Worm (Caenorhabditis elegans) whole organism, L4 larva: ENCODE results near the gene gcy-6.

ENCODE experiments used
- F10B5.3 ChIP-seq: sonication (generic microtip); optimal IDR thresholded peaks from 2 replicates; lab custom pipeline; 2016; ENCODE audit warnings: mild to moderate bottlenecking, missing genetic modification characterization, missing compliant biosample characterization
- F44E2.7 ChIP-seq: fragments of 200-800 bp; sonication (Bioruptor generic); IDR thresholded peaks from 2 replicates; pipeline ENCODE4 v2.1.2; 2022; ENCODE audit warnings: missing genetic modification characterization, missing compliant biosample characterization
- Y5F2A.4 ChIP-seq: fragments of 200-800 bp; sonication (Bioruptor generic); optimal IDR thresholded peaks from 2 replicates; lab custom pipeline; 2018; ENCODE audit warnings: mild to moderate bottlenecking, missing genetic modification characterization, missing compliant biosample characterization
- Y75B8A.6 ChIP-seq: fragments of 200-800 bp; sonication (Bioruptor generic); IDR thresholded peaks from 2 replicates; pipeline ENCODE4 v1.3.6; 2022; ENCODE audit warnings: missing genetic modification reagents, missing genetic modification characterization, missing compliant biosample characterization
- ZK337.2 ChIP-seq: fragments of 200-800 bp; sonication (Bioruptor generic); IDR thresholded peaks from 2 replicates; pipeline ENCODE4 v1.3.6; 2022; ENCODE audit warnings: missing genetic modification reagents, missing genetic modification characterization, missing compliant biosample characterization
- ZK546.5 ChIP-seq, 2 experiments: sonication (generic microtip); optimal IDR thresholded peaks; 2 replicates each; lab custom pipeline; 2017; ENCODE audit warnings: missing biosample characterization in 2 of 2, missing genetic modification characterization in 2 of 2
- aha-1 ChIP-seq: fragments of 150-350 bp; peaks from one replicate; lab custom pipeline; 2014; ENCODE audit warnings: missing biosample characterization, missing genetic modification characterization
- ama-1 ChIP-seq: fragments of 150-350 bp; optimal IDR thresholded peaks from 2 replicates; lab custom pipeline; 2014; ENCODE audit warnings: inconsistent platforms, mixed read lengths
- arid-1 ChIP-seq: fragments of 200-800 bp; sonication (Bioruptor generic); conservative IDR thresholded peaks from 2 replicates; pipeline ENCODE4 v1.3.6; 2022; ENCODE audit warnings: missing genetic modification reagents, missing genetic modification characterization, missing compliant biosample characterization
- ceh-28 ChIP-seq: fragments of 150-350 bp; optimal IDR thresholded peaks from 2 replicates; lab custom pipeline; 2014; ENCODE audit warnings: missing biosample characterization, missing genetic modification reagents, missing genetic modification characterization
- ceh-32 ChIP-seq: sonication (generic microtip); optimal IDR thresholded peaks from 2 replicates; lab custom pipeline; 2016; ENCODE audit warnings: mild to moderate bottlenecking, missing genetic modification characterization, missing compliant biosample characterization; ENCODE audit not compliant: poor library complexity
- ceh-82 ChIP-seq: sonication (generic microtip); optimal IDR thresholded peaks from 2 replicates; lab custom pipeline; 2017; ENCODE audit warnings: missing biosample characterization, missing genetic modification characterization
- ces-1 ChIP-seq: fragments of 150-350 bp; sonication (generic microtip); optimal IDR thresholded peaks from 4 replicates; lab custom pipeline; 2014; ENCODE audit warnings: missing biosample characterization, missing genetic modification reagents, missing genetic modification characterization
- ctbp-1 ChIP-seq: fragments of 200-800 bp; sonication (Bioruptor generic); IDR thresholded peaks from 2 replicates; pipeline ENCODE4 v1.3.6; 2022; ENCODE audit warnings: missing genetic modification reagents, missing genetic modification characterization, missing compliant biosample characterization
- daf-16 ChIP-seq, 3 experiments: sonication (generic microtip); optimal IDR thresholded peaks; 2 replicates each; lab custom pipeline; 2016 to 2017; ENCODE audit warnings: missing genetic modification characterization in 3 of 3, missing genetic modification reagents in 3 of 3, mild to moderate bottlenecking in 2 of 3, missing compliant biosample characterization in 2 of 3, missing biosample characterization in 1 of 3, moderate library complexity in 1 of 3
- daf-19 ChIP-seq: fragments of 200-800 bp; sonication (Bioruptor generic); conservative IDR thresholded peaks from 2 replicates; pipeline ENCODE4 v1.3.6; 2022; ENCODE audit warnings: missing genetic modification characterization, missing compliant biosample characterization
- daf-8 ChIP-seq: fragments of 200-800 bp; sonication (Bioruptor generic); IDR thresholded peaks from 2 replicates; pipeline ENCODE4 v1.3.6; 2022; ENCODE audit warnings: missing genetic modification characterization, missing compliant biosample characterization
- dmd-6 ChIP-seq: fragments of 200-800 bp; sonication (Bioruptor generic); IDR thresholded peaks from 2 replicates; pipeline ENCODE4 v1.3.6; 2022; ENCODE audit warnings: missing genetic modification reagents, missing genetic modification characterization, missing compliant biosample characterization
- dmd-8 ChIP-seq: fragments of 200-800 bp; sonication (Bioruptor generic); IDR thresholded peaks from 2 replicates; pipeline ENCODE4 v1.3.6; 2022; ENCODE audit warnings: missing genetic modification characterization, missing compliant biosample characterization
- duxl-1 ChIP-seq: sonication (generic microtip); optimal IDR thresholded peaks from 2 replicates; lab custom pipeline; 2016; ENCODE audit warnings: mild to moderate bottlenecking, missing genetic modification characterization, moderate library complexity, missing compliant biosample characterization; ENCODE audit not compliant: poor library complexity
- egl-27 ChIP-seq: sonication (generic microtip); optimal IDR thresholded peaks from 3 replicates; lab custom pipeline; 2017; ENCODE audit warnings: missing biosample characterization, missing genetic modification reagents, missing genetic modification characterization
- egl-43 ChIP-seq: fragments of 200-800 bp; sonication (Bioruptor generic); IDR thresholded peaks from 2 replicates; pipeline ENCODE4 v1.3.6; 2022; ENCODE audit warnings: missing genetic modification reagents, missing genetic modification characterization, missing compliant biosample characterization
- fkh-10 ChIP-seq: fragments of 150-350 bp; optimal IDR thresholded peaks from 2 replicates; lab custom pipeline; 2014; ENCODE audit warnings: missing biosample characterization, missing genetic modification reagents, missing genetic modification characterization
- fos-1 ChIP-seq: fragments of 150-350 bp; optimal IDR thresholded peaks from 2 replicates; lab custom pipeline; 2014; ENCODE audit warnings: missing biosample characterization, missing genetic modification characterization
- gei-8 ChIP-seq: fragments of 200-800 bp; sonication (Bioruptor generic); optimal IDR thresholded peaks from 2 replicates; lab custom pipeline; 2018; ENCODE audit warnings: mild to moderate bottlenecking, missing genetic modification characterization, missing compliant biosample characterization
- hif-1 ChIP-seq, 2 experiments: sonication (generic microtip); optimal IDR thresholded peaks; 2 replicates each; lab custom pipeline; 2016 to 2017; ENCODE audit warnings: missing compliant biosample characterization in 2 of 2, missing genetic modification characterization in 2 of 2, missing genetic modification reagents in 2 of 2, missing genotype in 2 of 2, mild to moderate bottlenecking in 1 of 2
- hlh-30 ChIP-seq: sonication (generic microtip); optimal IDR thresholded peaks from 2 replicates; lab custom pipeline; 2017; ENCODE audit warnings: antibody characterized with exemption, mild to moderate bottlenecking, missing genetic modification characterization, missing compliant biosample characterization; ENCODE audit not compliant: insufficient read depth
- lim-7 ChIP-seq: fragments of 200-800 bp; sonication (Bioruptor generic); IDR thresholded peaks from 2 replicates; pipeline ENCODE4 v1.3.6; 2022; ENCODE audit warnings: missing genetic modification characterization, missing compliant biosample characterization
- lin-13 ChIP-seq: fragments of 150-350 bp; optimal IDR thresholded peaks from 2 replicates; lab custom pipeline; 2014; ENCODE audit warnings: missing biosample characterization, missing genetic modification reagents, missing genetic modification characterization
- lin-15B ChIP-seq: fragments of 150-350 bp; sonication (generic microtip); optimal IDR thresholded peaks from 3 replicates; lab custom pipeline; 2014; ENCODE audit warnings: missing biosample characterization, missing genetic modification characterization
- lin-29 ChIP-seq: fragments of 200-800 bp; sonication (Bioruptor generic); IDR thresholded peaks from 2 replicates; pipeline ENCODE4 v1.3.6; 2022; ENCODE audit warnings: missing genetic modification reagents, missing genetic modification characterization, missing compliant biosample characterization
- lin-38 ChIP-seq: fragments of 200-800 bp; sonication (Bioruptor generic); IDR thresholded peaks from 2 replicates; pipeline ENCODE4 v1.3.6; 2022; ENCODE audit warnings: missing genetic modification reagents, missing genetic modification characterization, missing compliant biosample characterization
- lir-3 ChIP-seq: sonication (generic microtip); optimal IDR thresholded peaks from 2 replicates; lab custom pipeline; 2016; ENCODE audit warnings: mild to moderate bottlenecking, missing genetic modification characterization, missing compliant biosample characterization
- madf-9 ChIP-seq: fragments of 200-800 bp; sonication (Bioruptor generic); conservative IDR thresholded peaks from 2 replicates; pipeline ENCODE4 v1.3.6; 2022; ENCODE audit warnings: missing genetic modification reagents, missing genetic modification characterization, missing compliant biosample characterization
- mep-1 ChIP-seq: fragments of 150-350 bp; sonication (generic microtip); optimal IDR thresholded peaks from 3 replicates; lab custom pipeline; 2014; ENCODE audit warnings: missing biosample characterization, missing genetic modification characterization
- mxl-2 ChIP-seq: fragments of 200-800 bp; sonication (Bioruptor generic); conservative IDR thresholded peaks from 2 replicates; pipeline ENCODE4 v1.3.6; 2022; ENCODE audit warnings: missing genetic modification reagents, missing genetic modification characterization, missing compliant biosample characterization
- mxl-3 ChIP-seq: fragments of 200-800 bp; sonication (Bioruptor generic); optimal IDR thresholded peaks from 2 replicates; lab custom pipeline; 2018; ENCODE audit warnings: mild to moderate bottlenecking, missing genetic modification characterization, missing compliant biosample characterization
- nhr-102 ChIP-seq: sonication (generic microtip); optimal IDR thresholded peaks from 2 replicates; lab custom pipeline; 2016; ENCODE audit warnings: mild to moderate bottlenecking, missing genetic modification characterization, moderate library complexity, missing compliant biosample characterization
- nhr-11 ChIP-seq: fragments of 150-350 bp; optimal IDR thresholded peaks from 2 replicates; lab custom pipeline; 2014; ENCODE audit warnings: missing biosample characterization, missing genetic modification characterization
- nhr-48 ChIP-seq: sonication (generic microtip); optimal IDR thresholded peaks from 2 replicates; lab custom pipeline; 2016; ENCODE audit warnings: mild to moderate bottlenecking, missing genetic modification characterization, missing compliant biosample characterization
- nhr-6 ChIP-seq: fragments of 150-350 bp; optimal IDR thresholded peaks from 2 replicates; lab custom pipeline; 2014; ENCODE audit warnings: missing biosample characterization, missing genetic modification characterization
- rbr-2 ChIP-seq: sonication (generic microtip); optimal IDR thresholded peaks from 2 replicates; lab custom pipeline; 2016; ENCODE audit warnings: missing genotype, missing genetic modification characterization, missing compliant biosample characterization
- sdz-12 ChIP-seq: fragments of 200-800 bp; sonication (Bioruptor generic); optimal IDR thresholded peaks from 2 replicates; lab custom pipeline; 2018; ENCODE audit warnings: mild to moderate bottlenecking, missing genetic modification characterization, missing compliant biosample characterization
- snpc-4 ChIP-seq: fragments of 150-350 bp; optimal IDR thresholded peaks from 2 replicates; lab custom pipeline; 2014; ENCODE audit warnings: missing biosample characterization, missing genetic modification characterization
- spr-3 ChIP-seq: fragments of 200-800 bp; sonication (Bioruptor generic); optimal IDR thresholded peaks from 2 replicates; lab custom pipeline; 2018; ENCODE audit warnings: mild to moderate bottlenecking, missing genetic modification characterization, missing compliant biosample characterization
- unc-39 ChIP-seq: sonication (generic microtip); optimal IDR thresholded peaks from 2 replicates; lab custom pipeline; 2017; ENCODE audit warnings: missing biosample characterization, missing genetic modification characterization
- zfp-2 ChIP-seq: sonication (generic microtip); optimal IDR thresholded peaks from 2 replicates; lab custom pipeline; 2016; ENCODE audit warnings: mild to moderate bottlenecking, missing genetic modification characterization, missing compliant biosample characterization
- zfp-3 ChIP-seq: fragments of 200-800 bp; sonication (Bioruptor generic); conservative IDR thresholded peaks from 2 replicates; pipeline ENCODE4 v1.3.6; 2022; ENCODE audit warnings: missing genetic modification reagents, missing genetic modification characterization, missing compliant biosample characterization
- zip-11 ChIP-seq: fragments of 200-800 bp; sonication (Bioruptor generic); IDR thresholded peaks from 2 replicates; pipeline ENCODE4 v1.3.6; 2022; ENCODE audit warnings: missing genetic modification characterization, missing compliant biosample characterization
- zip-2 ChIP-seq: fragments of 150-350 bp; optimal IDR thresholded peaks from 2 replicates; lab custom pipeline; 2014; ENCODE audit warnings: missing biosample characterization, missing genetic modification characterization
- ztf-11 ChIP-seq: fragments of 150-350 bp; optimal IDR thresholded peaks from 2 replicates; lab custom pipeline; 2014; ENCODE audit warnings: missing biosample characterization, missing genetic modification characterization

Gene gcy-6

DNA sequence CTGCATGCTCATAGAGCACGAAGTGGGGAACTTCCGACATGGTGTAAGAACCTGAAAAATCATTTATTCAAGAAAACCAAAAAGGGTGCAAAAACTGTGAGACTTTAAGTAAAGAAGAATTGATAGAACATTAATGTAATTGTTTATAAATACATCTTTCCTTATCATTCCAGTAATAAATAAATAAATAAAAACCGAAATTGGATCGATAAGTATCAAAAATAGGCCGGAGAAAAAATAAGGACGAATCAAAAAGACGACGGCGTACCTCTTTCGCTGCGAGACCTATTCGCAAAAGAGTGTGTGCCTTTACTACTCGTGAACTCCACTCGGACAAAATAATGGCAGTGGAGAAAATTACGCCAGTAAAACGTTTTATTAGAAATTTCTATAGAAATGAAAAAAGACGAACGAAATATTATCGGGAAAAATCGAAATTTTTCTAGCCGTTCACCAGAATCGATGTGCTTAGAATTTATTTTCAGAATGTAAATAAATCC is 39.1 kb upstream of the gcy-6 start, which contains the start of gene nol-56 (continued):
- TF ChIP-seq nhr-6 (tag; lab: Kevin White, UChicago), result peak; percentile 62
- peak in 1 of 2 experiments; percentile 4 for TF ChIP-seq daf-16 (GFP tag; optimal IDR thresholded peaks at IDR 0.05; lab: Kevin White, UChicago)
- peak; percentile 62 for TF ChIP-seq daf-16 (tag; optimal IDR thresholded peaks at IDR 0.05; lab: Kevin White, UChicago)
- no peak for TF ChIP-seq spr-3 (GFP tag; lab: Kevin White, UChicago)
- TF ChIP-seq ama-1 (lab: Kevin White, UChicago), result no peak
- no peak for TF ChIP-seq daf-19
- no peak for TF ChIP-seq egl-27
- peak; percentile 80 for TF ChIP-seq dmd-6 (GFP tag; lab: Robert Waterston, UW)
- TF ChIP-seq duxl-1 (tag; lab: Kevin White, UChicago), result peak; percentile 36
- no peak for TF ChIP-seq sdz-12 (GFP tag; lab: Kevin White, UChicago)
- no peak for TF ChIP-seq lir-3 (tag; lab: Kevin White, UChicago)
- no peak for TF ChIP-seq arid-1 (GFP tag; lab: Robert Waterston, UW)
- no peak for TF ChIP-seq egl-43
- TF ChIP-seq unc-39, result no peak
- TF ChIP-seq ztf-11 (tag; lab: Kevin White, UChicago), result no peak
- no peak for TF ChIP-seq aha-1 (tag; lab: Kevin White, UChicago)
- peak; percentile 71 for TF ChIP-seq hlh-30 (tag; lab: Kevin White, UChicago)
- TF ChIP-seq hif-1 (tag; optimal IDR thresholded peaks at IDR 0.05; lab: Kevin White, UChicago), result peak; percentile 10 to 58
- TF ChIP-seq mep-1 (tag; lab: Kevin White, UChicago), result peak; percentile 87
- no peak for TF ChIP-seq lim-7 (GFP tag; lab: Robert Waterston, UW)
- TF ChIP-seq mxl-2 (GFP tag; lab: Robert Waterston, UW), result no peak
- TF ChIP-seq F10B5.3, result no peak
- no peak for TF ChIP-seq ceh-32 (tag; lab: Kevin White, UChicago)
- TF ChIP-seq ZK546.5 (tag; optimal IDR thresholded peaks at IDR 0.05; lab: Kevin White, UChicago), result peak in 1 of 2 experiments; percentile 24
- TF ChIP-seq madf-9, result no peak
- peak; percentile 74; the same call in 1 of the 2 replicates for TF ChIP-seq ZK337.2 (GFP tag; lab: Robert Waterston, UW)
- TF ChIP-seq mxl-3 (GFP tag; lab: Kevin White, UChicago), result no peak
- no peak for TF ChIP-seq zip-11 (GFP tag; lab: Robert Waterston, UW)
- no peak for TF ChIP-seq F44E2.7 (GFP tag; lab: Robert Waterston, UW)
- TF ChIP-seq ceh-28 (tag; lab: Kevin White, UChicago), result no peak
- no peak for TF ChIP-seq Y75B8A.6 (GFP tag; lab: Robert Waterston, UW)
- peak; percentile 62 for TF ChIP-seq nhr-11 (tag; lab: Kevin White, UChicago)
- TF ChIP-seq lin-15B (tag; lab: Kevin White, UChicago), result no peak
- no peak for TF ChIP-seq gei-8 (GFP tag; lab: Kevin White, UChicago)
- TF ChIP-seq Y5F2A.4, result no peak
- no peak for TF ChIP-seq ces-1 (GFP tag; lab: Kevin White, UChicago)
- no peak for TF ChIP-seq fkh-10
- TF ChIP-seq snpc-4, result no peak
- no peak for TF ChIP-seq lin-29
- peak; percentile 74 for TF ChIP-seq lin-38
- TF ChIP-seq ceh-82, result no peak
- TF ChIP-seq daf-8 (GFP tag; lab: Robert Waterston, UW), result no peak
- TF ChIP-seq dmd-8 (GFP tag; lab: Robert Waterston, UW), result no peak
- TF ChIP-seq lin-13 (GFP tag; lab: Kevin White, UChicago), result peak; percentile 52
- no peak for TF ChIP-seq zfp-3
- no peak for TF ChIP-seq fos-1 (tag; lab: Kevin White, UChicago)
- 0 out of 2 replicates have a peak, but pooled peaks have one; percentile 36 for TF ChIP-seq ctbp-1 (GFP tag; lab: Robert Waterston, UW)
- TF ChIP-seq zip-2 (tag; lab: Kevin White, UChicago), result no peak
- TF ChIP-seq nhr-48 (tag; lab: Kevin White, UChicago), result peak; percentile 27
- TF ChIP-seq rbr-2 (tag; lab: Kevin White, UChicago), result peak; percentile 71
- peak; percentile 34 for TF ChIP-seq nhr-102 (tag; lab: Kevin White, UChicago)
- peak; percentile 22 for TF ChIP-seq zfp-2 (tag; lab: Kevin White, UChicago)
